Worm (Caenorhabditis elegans) whole organism, L2 larva: ENCODE data around the gene T03F6.4.

Experiments used
- C34F6.9 ChIP-seq: fragments of 150-350 bp; optimal IDR thresholded peaks from 2 replicates; lab custom pipeline; 2014; ENCODE audit warnings: missing biosample characterization, missing genetic modification characterization
- F13H6.1 ChIP-seq: sonication (generic microtip); optimal IDR thresholded peaks from 2 replicates; lab custom pipeline; 2016; ENCODE audit warnings: missing genetic modification characterization, missing compliant biosample characterization
- Y55F3AM.14 ChIP-seq: fragments of 200-800 bp; sonication (Bioruptor generic); optimal IDR thresholded peaks from 2 replicates; lab custom pipeline; 2018; ENCODE audit warnings: mild to moderate bottlenecking, missing genetic modification characterization, missing compliant biosample characterization
- ZK546.5 ChIP-seq: sonication (generic microtip); optimal IDR thresholded peaks from 2 replicates; lab custom pipeline; 2017; ENCODE audit warnings: missing biosample characterization, missing genetic modification characterization
- alr-1 ChIP-seq: fragments of 150-350 bp; optimal IDR thresholded peaks from 2 replicates; lab custom pipeline; 2014; ENCODE audit warnings: missing biosample characterization, missing genetic modification characterization
- aly-2 ChIP-seq: fragments of 150-350 bp; optimal IDR thresholded peaks from 2 replicates; lab custom pipeline; 2014; ENCODE audit warnings: missing biosample characterization, missing genetic modification characterization
- ama-1 ChIP-seq: fragments of 150-350 bp; optimal IDR thresholded peaks from 2 replicates; lab custom pipeline; 2018; ENCODE audit warnings: inconsistent platforms
- blmp-1 ChIP-seq: sonication (generic microtip); optimal IDR thresholded peaks from 2 replicates; lab custom pipeline; 2017; ENCODE audit warnings: missing genetic modification characterization, mild to moderate bottlenecking, missing compliant biosample characterization, antibody characterized with exemption, moderate library complexity; ENCODE audit not compliant: insufficient read depth
- ceh-16 ChIP-seq: fragments of 150-350 bp; optimal IDR thresholded peaks from 2 replicates; lab custom pipeline; 2014; ENCODE audit warnings: missing biosample characterization, missing genetic modification characterization
- ceh-82 ChIP-seq: fragments of 150-350 bp; optimal IDR thresholded peaks from 2 replicates; lab custom pipeline; 2014; ENCODE audit warnings: missing biosample characterization, missing genetic modification characterization
- crh-2 ChIP-seq: sonication (generic microtip); optimal IDR thresholded peaks from 2 replicates; lab custom pipeline; 2017; ENCODE audit warnings: missing biosample characterization, missing genetic modification characterization
- dmd-4 ChIP-seq: sonication (generic microtip); optimal IDR thresholded peaks from 2 replicates; lab custom pipeline; 2017; ENCODE audit warnings: missing biosample characterization, missing genetic modification characterization
- elt-1 ChIP-seq: fragments of 150-350 bp; optimal IDR thresholded peaks from 2 replicates; lab custom pipeline; 2014; ENCODE audit warnings: missing biosample characterization, missing genetic modification characterization
- elt-3 ChIP-seq: sonication (generic microtip); optimal IDR thresholded peaks from 2 replicates; lab custom pipeline; 2017; ENCODE audit warnings: missing biosample characterization, missing genetic modification characterization
- fos-1 ChIP-seq: fragments of 150-350 bp; optimal IDR thresholded peaks from 2 replicates; lab custom pipeline; 2014; ENCODE audit warnings: missing biosample characterization, missing genetic modification characterization
- gmeb-1 ChIP-seq: fragments of 150-350 bp; optimal IDR thresholded peaks from 2 replicates; lab custom pipeline; 2014; ENCODE audit warnings: missing biosample characterization, missing genetic modification characterization
- lin-11 ChIP-seq: fragments of 150-350 bp; sonication (generic microtip); optimal IDR thresholded peaks from 2 replicates; lab custom pipeline; 2014; ENCODE audit warnings: missing biosample characterization, missing genetic modification characterization, inconsistent platforms, mixed read lengths
- lin-39 ChIP-seq: fragments of 150-350 bp; optimal IDR thresholded peaks from 2 replicates; lab custom pipeline; 2014; ENCODE audit warnings: missing biosample characterization, missing genetic modification reagents, missing genetic modification characterization
- lsy-2 ChIP-seq, 2 experiments: fragments of 150-350 bp in 1 of 2; sonication (generic microtip) in 1 of 2; optimal IDR thresholded peaks; 2 replicates each; lab custom pipeline; 2014 to 2017; ENCODE audit warnings: missing biosample characterization in 2 of 2, missing genetic modification characterization in 2 of 2
- mab-5 ChIP-seq: fragments of 150-350 bp; optimal IDR thresholded peaks from 2 replicates; lab custom pipeline; 2014; ENCODE audit warnings: missing biosample characterization, missing genetic modification characterization
- nhr-10 ChIP-seq: sonication (generic microtip); optimal IDR thresholded peaks from 2 replicates; lab custom pipeline; 2017; ENCODE audit warnings: missing biosample characterization, missing genetic modification characterization
- nhr-11 ChIP-seq: fragments of 150-350 bp; optimal IDR thresholded peaks from 2 replicates; lab custom pipeline; 2014; ENCODE audit warnings: missing biosample characterization, missing genetic modification characterization
- nhr-129 ChIP-seq: fragments of 150-350 bp; optimal IDR thresholded peaks from 2 replicates; lab custom pipeline; 2014; ENCODE audit warnings: missing biosample characterization, missing genetic modification characterization
- nhr-23 ChIP-seq: fragments of 150-350 bp; optimal IDR thresholded peaks from 2 replicates; lab custom pipeline; 2014; ENCODE audit warnings: missing biosample characterization, missing genetic modification reagents, missing genetic modification characterization
- nhr-237 ChIP-seq: fragments of 150-350 bp; optimal IDR thresholded peaks from 2 replicates; lab custom pipeline; 2014; ENCODE audit warnings: missing biosample characterization, missing genetic modification characterization
- nhr-25 ChIP-seq: fragments of 150-350 bp; sonication (generic microtip); optimal IDR thresholded peaks from 3 replicates; lab custom pipeline; 2014; ENCODE audit warnings: missing biosample characterization, missing genetic modification characterization
- nhr-77 ChIP-seq: fragments of 150-350 bp; optimal IDR thresholded peaks from 2 replicates; lab custom pipeline; 2014; ENCODE audit warnings: missing biosample characterization, missing genetic modification characterization
- peb-1 ChIP-seq: fragments of 150-350 bp; optimal IDR thresholded peaks from 2 replicates; lab custom pipeline; 2014; ENCODE audit warnings: missing biosample characterization, missing genetic modification characterization
- skn-1 ChIP-seq: sonication (generic microtip); optimal IDR thresholded peaks from 2 replicates; lab custom pipeline; 2017; ENCODE audit warnings: missing biosample characterization, missing genetic modification characterization
- sma-3 ChIP-seq: sonication (generic microtip); optimal IDR thresholded peaks from 2 replicates; lab custom pipeline; 2016; ENCODE audit warnings: missing genetic modification reagents, missing genetic modification characterization, missing compliant biosample characterization
- snpc-4 ChIP-seq: fragments of 150-350 bp; optimal IDR thresholded peaks from 2 replicates; lab custom pipeline; 2014; ENCODE audit warnings: missing biosample characterization, missing genetic modification characterization
- unc-55 ChIP-seq: fragments of 150-350 bp; sonication (generic microtip); optimal IDR thresholded peaks from 3 replicates; lab custom pipeline; 2014; ENCODE audit warnings: missing biosample characterization, missing genetic modification reagents, missing genetic modification characterization
- zag-1 ChIP-seq: fragments of 150-350 bp; optimal IDR thresholded peaks from 2 replicates; lab custom pipeline; 2014; ENCODE audit warnings: missing biosample characterization, missing genetic modification characterization
- ztf-4 ChIP-seq: fragments of 150-350 bp; optimal IDR thresholded peaks from 2 replicates; lab custom pipeline; 2014; ENCODE audit warnings: missing biosample characterization, missing genetic modification characterization

Gene T03F6.4

DNA sequence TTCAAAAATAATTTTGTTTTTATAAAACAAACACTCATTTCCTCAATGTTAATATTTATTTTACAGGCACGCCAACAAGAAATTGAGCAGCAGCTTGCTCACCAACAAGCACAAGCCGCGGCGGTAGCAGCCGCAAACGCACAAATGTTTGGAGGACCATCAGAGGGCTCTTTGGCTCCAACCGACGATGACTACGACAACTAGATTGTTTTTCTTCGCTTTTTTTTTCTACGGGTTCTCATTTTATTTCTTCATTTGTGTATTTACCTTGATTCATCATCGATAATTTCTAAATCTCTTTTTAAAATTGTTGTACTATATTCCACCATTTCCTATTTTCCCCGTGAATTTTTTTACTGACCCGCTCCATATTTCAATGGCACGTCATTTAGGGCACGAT, 42.8 kb upstream of the T03F6.4 start, which contains the start of gene ife-1:
ife-1 (plus strand) TSS at position 301 of the 400 bp plus-strand sequence.
- no peak for TF ChIP-seq zag-1 (tag; lab: Kevin White, UChicago)
- TF ChIP-seq nhr-237 (tag; lab: Kevin White, UChicago), result no peak
- no peak for TF ChIP-seq nhr-23 (tag; lab: Kevin White, UChicago)
- TF ChIP-seq ama-1, result no peak
- TF ChIP-seq aly-2 (tag; lab: Kevin White, UChicago), result no peak
- no peak for TF ChIP-seq skn-1 (tag; lab: Kevin White, UChicago)
- TF ChIP-seq lin-11 (tag; lab: Kevin White, UChicago), result no peak
- TF ChIP-seq nhr-11 (tag; lab: Kevin White, UChicago), result no peak
- no peak for TF ChIP-seq blmp-1 (tag; lab: Kevin White, UChicago)
- no peak for TF ChIP-seq peb-1 (tag; lab: Kevin White, UChicago)
- TF ChIP-seq alr-1 (tag; lab: Kevin White, UChicago), result no peak

ce11 chrIII:13343562-13344139, 42.3 kb upstream of the T03F6.4 start:
- TF ChIP-seq dmd-4 (tag; lab: Kevin White, UChicago), result no peak
- TF ChIP-seq ama-1, result no peak
- no peak for TF ChIP-seq nhr-23 (tag; lab: Kevin White, UChicago)
- no peak for TF ChIP-seq lsy-2 (tag; optimal IDR thresholded peaks at IDR 0.05; lab: Kevin White, UChicago)
- no peak for TF ChIP-seq nhr-25
- TF ChIP-seq mab-5, result no peak

DNA sequence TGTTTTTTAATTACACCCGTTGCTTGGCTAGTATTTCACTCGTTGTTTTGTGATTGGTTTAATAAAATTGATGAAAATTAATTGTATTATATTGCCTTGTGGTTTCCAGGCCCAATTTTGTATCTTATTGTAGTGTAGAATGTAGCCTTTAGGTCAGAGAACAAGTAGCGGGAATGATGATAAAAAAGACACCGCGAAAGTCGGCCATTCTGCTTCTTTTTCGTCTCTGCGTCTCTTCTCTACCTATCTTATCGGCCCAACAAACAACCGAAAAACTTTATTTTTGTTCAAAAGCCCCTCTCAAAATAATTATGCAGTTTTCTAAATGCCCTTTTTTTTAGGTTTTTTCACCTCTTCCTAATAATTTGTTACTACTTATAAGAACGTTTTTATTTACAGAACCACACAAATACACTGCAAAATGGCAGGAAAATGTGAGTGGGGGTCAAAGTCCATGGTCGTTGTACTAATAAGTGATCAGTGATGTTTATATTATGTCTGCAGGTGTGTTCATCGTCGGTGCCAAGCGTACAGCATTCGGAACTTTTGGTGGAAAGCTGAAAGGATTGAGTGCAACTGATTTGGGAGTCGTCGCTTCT, 41.3 kb upstream of the T03F6.4 start, which contains the start of gene acaa-2:
acaa-2 (plus strand) TSS at position 400 of the 599 bp plus-strand sequence.
- TF ChIP-seq nhr-77 (no peak), skn-1 (tag; lab: Kevin White, UChicago) (no peak), nhr-25 (peak; percentile 13), peb-1 (tag; lab: Kevin White, UChicago) (no peak), ZK546.5 (tag; lab: Kevin White, UChicago) (no peak), nhr-23 (tag; lab: Kevin White, UChicago) (no peak), nhr-129 (tag; lab: Kevin White, UChicago) (no peak), ceh-16 (tag; lab: Kevin White, UChicago) (no peak), lsy-2 (tag; optimal IDR thresholded peaks at IDR 0.05; lab: Kevin White, UChicago) (peak in 1 of 2 experiments; percentile 43), nhr-237 (tag; lab: Kevin White, UChicago) (no peak), snpc-4 (no peak), Y55F3AM.14 (no peak), aly-2 (tag; lab: Kevin White, UChicago) (no peak), fos-1 (peak; percentile 45), ceh-82 (tag; lab: Kevin White, UChicago) (no peak), gmeb-1 (tag; lab: Kevin White, UChicago) (peak; percentile 24), unc-55 (GFP tag; lab: Kevin White, UChicago) (peak; percentile 33), nhr-10 (tag; lab: Kevin White, UChicago) (no peak), elt-3 (tag; lab: Kevin White, UChicago) (no peak), sma-3 (GFP tag; lab: Kevin White, UChicago) (peak; percentile 8), F13H6.1 (tag; lab: Kevin White, UChicago) (no peak), crh-2 (tag; lab: Kevin White, UChicago) (peak; percentile 61), lin-39 (tag; lab: Kevin White, UChicago) (no peak), C34F6.9 (peak; percentile 42), elt-1 (tag; lab: Kevin White, UChicago) (no peak)
- TF ChIP-seq, all 48 proteins: peak for 8

DNA sequence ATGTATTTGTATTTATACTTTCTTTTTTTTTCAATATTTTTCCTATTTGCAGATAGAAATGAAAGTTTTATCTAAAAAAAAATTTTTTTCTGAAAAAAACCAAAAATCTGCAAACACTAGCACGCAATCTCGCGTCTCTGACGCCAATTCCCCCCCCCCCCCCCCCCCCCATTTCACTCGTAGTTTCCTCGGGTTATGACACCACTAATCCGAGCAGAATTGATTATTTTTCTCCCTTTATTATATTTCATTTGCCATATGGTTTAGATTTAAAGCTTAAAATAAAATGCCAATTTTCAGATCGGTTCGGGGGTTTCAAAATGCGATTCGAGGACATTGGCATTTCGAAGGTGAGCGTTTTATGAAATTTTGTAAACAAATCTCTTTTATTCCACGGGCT, 39.2 kb upstream of the T03F6.4 start, which contains the start of gene mtm-6:
mtm-6 (plus strand) TSS at position 301 of the 400 bp plus-strand sequence.
- TF ChIP-seq fos-1, result no peak
- no peak for TF ChIP-seq ztf-4 (tag; lab: Kevin White, UChicago)
- no peak for TF ChIP-seq lin-39 (tag; lab: Kevin White, UChicago)
- no peak for TF ChIP-seq ama-1
- TF ChIP-seq peb-1 (tag; lab: Kevin White, UChicago), result no peak
- no peak for TF ChIP-seq mab-5
- TF ChIP-seq zag-1 (tag; lab: Kevin White, UChicago), result no peak
